Worm (Caenorhabditis elegans): Measurements from ENCODE around the gene cash-1.

cash-1 gene

DNA sequence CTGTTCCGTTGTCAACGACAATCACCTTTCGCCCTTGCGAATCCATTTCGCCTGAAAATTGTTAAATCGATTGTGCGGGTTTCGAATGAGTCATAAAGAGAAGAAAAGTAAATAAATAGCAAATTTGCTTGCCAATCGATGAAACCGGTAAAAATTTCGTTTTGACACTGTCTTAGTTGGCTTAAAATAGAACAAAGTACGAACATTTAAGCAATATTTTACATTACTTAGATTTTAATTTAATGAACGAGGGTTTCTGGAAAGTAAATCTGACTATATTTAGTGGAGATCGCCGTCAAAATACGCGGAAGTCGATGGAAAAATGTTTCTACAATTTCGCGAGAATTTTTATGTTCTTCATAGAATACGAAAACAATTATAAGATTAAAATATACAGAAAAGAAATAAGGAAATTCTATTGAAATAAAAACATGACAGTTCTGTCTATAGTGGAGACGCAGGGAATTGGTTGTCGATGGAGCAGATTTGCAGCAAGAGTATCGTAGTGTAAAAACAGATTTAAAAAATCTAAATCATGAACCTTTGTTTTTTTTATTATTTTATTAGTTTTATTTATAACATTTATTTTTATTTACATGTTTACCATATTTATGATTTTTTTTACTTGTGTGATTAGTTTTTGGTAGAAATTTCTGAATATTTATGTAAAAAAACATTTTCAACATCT is 23.6 kb upstream of the cash-1 start, which contains the start of gene arx-2 (continued):
- TF ChIP-seq lin-13 (GFP tag; optimal IDR thresholded peaks at IDR 0.05) (peak; percentile 6), mab-9 (GFP tag; IDR thresholded peaks at IDR 0.05) (no peak)

DNA sequence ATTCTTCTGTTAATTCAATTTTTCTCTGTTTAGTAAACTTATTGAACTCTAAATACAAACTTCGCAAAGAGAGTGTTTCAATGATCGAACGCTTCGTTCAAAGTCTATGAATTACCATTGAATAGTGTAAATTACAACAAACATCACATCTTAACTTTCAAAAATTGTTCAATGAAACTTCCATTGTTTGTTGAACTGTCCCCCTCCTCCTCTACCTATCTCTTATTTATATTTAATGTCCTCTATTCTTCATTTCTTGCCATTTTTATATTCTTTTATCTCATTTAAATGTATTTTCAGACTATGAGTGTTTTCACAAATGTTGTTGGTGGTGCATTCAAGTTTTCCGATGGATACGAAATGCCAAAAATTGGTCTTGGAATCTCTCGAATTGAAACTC is 22.9 kb upstream of the cash-1 start, which contains the start of gene K07C5.2:
TSS of gene K07C5.2 (plus strand) at position 301 of the 400 bp plus-strand sequence.
- TF ChIP-seq aly-2 (tag; optimal IDR thresholded peaks at IDR 0.05) (no peak), aha-1 (tag; optimal IDR thresholded peaks at IDR 0.05) (no peak), fkh-10 (GFP tag; optimal IDR thresholded peaks at IDR 0.05) (no peak), hlh-4 (tag; optimal IDR thresholded peaks at IDR 0.05) (no peak), mep-1 (tag; optimal IDR thresholded peaks at IDR 0.05) (no peak), elt-2 (tag; optimal IDR thresholded peaks at IDR 0.05) (no peak), Y116A8C.19 (tag; optimal IDR thresholded peaks at IDR 0.05; ENCODE audit: borderline replicate concordance) (no peak), dpl-1 (GFP tag; optimal IDR thresholded peaks at IDR 0.05) (no peak), nhr-71 (tag; optimal IDR thresholded peaks at IDR 0.05) (no peak), fos-1 (tag; optimal IDR thresholded peaks at IDR 0.05) (no peak), pag-3 (tag; optimal IDR thresholded peaks at IDR 0.05; ENCODE audit: borderline replicate concordance, insufficient read depth) (no peak), nhr-12 (tag; optimal IDR thresholded peaks at IDR 0.05) (no peak), snpc-4 (tag; optimal IDR thresholded peaks at IDR 0.05) (no peak), fkh-8 (tag; optimal IDR thresholded peaks at IDR 0.05) (no peak), skn-1 (tag; optimal IDR thresholded peaks at IDR 0.05) (no peak), ztf-4 (tag; optimal IDR thresholded peaks at IDR 0.05) (no peak), pax-3 (tag; optimal IDR thresholded peaks at IDR 0.05) (no peak), sup-37 (GFP tag; optimal IDR thresholded peaks at IDR 0.05) (no peak), nhr-76 (tag; optimal IDR thresholded peaks at IDR 0.05) (no peak), ceh-63 (GFP tag; optimal IDR thresholded peaks at IDR 0.05) (no peak)

DNA sequence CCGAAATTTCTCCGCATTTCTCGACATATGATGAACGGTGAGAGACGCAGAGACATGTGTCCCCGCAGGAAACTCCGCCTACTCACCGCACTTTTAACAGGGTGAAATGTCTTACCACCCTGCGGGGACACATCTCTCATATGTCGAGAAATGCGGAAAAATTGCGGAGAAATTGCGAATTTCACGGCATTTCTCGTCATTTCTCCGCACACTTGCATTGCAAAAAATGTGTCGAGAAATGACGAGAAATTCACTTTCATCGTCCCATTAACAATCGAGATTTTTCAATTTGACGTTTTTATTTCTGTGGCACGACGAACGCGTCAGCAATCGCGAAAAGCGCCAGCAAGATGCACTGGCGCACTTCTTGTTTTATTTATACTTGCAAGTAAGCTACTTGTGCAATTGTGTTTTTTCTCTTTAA is 20.1 kb upstream of the cash-1 start, which contains the start of gene K07C5.13:
TSS of gene K07C5.13 (plus strand) at position 151 of the 424 bp plus-strand sequence.
- TF ChIP-seq dpl-1 (GFP tag; optimal IDR thresholded peaks at IDR 0.05), result peak; percentile 44 to 72 (median 72)
- TF ChIP-seq ceh-88 (GFP tag; IDR thresholded peaks at IDR 0.05), result peak; percentile 57
- TF ChIP-seq rnt-1 (tag; optimal IDR thresholded peaks at IDR 0.05), result peak; percentile 85
- TF ChIP-seq mdl-1 (tag; optimal IDR thresholded peaks at IDR 0.05), result peak in 1 of 2 experiments; percentile 18
- peak; percentile 52 for TF ChIP-seq lin-39 (tag; optimal IDR thresholded peaks at IDR 0.05)
- peak; percentile 79 for TF ChIP-seq irx-1 (tag; optimal IDR thresholded peaks at IDR 0.05)
- TF ChIP-seq ama-1 (optimal IDR thresholded peaks at IDR 0.05), result peak; percentile 5
- peak; percentile 61 for TF ChIP-seq blmp-1 (tag; optimal IDR thresholded peaks at IDR 0.05)
- TF ChIP-seq pax-3 (tag; optimal IDR thresholded peaks at IDR 0.05), result peak; percentile 51
- peak; percentile 73 for TF ChIP-seq unc-98 (GFP tag; IDR thresholded peaks at IDR 0.05)
- peak; percentile 47 for TF ChIP-seq sup-37 (GFP tag; optimal IDR thresholded peaks at IDR 0.05)
- peak; percentile 42 for TF ChIP-seq lin-15B (tag; optimal IDR thresholded peaks at IDR 0.05)
- TF ChIP-seq isw-1 (GFP tag; IDR thresholded peaks at IDR 0.05), result peak; percentile 74
- TF ChIP-seq nhr-47 (tag; optimal IDR thresholded peaks at IDR 0.05), result peak; percentile 87
- peak; percentile 64 to 72 for TF ChIP-seq efl-1 (optimal IDR thresholded peaks at IDR 0.05)
- peak; percentile 57 to 97 for TF ChIP-seq efl-1 (GFP tag; optimal IDR thresholded peaks at IDR 0.05 in 1 of 2)
- peak; percentile 58 for TF ChIP-seq lin-13 (GFP tag; optimal IDR thresholded peaks at IDR 0.05)
- TF ChIP-seq nhr-71 (tag; optimal IDR thresholded peaks at IDR 0.05), result peak; percentile 86
- TF ChIP-seq dsc-1 (tag; optimal IDR thresholded peaks at IDR 0.05), result peak; percentile 83
- peak; percentile 55 for TF ChIP-seq fkh-4 (tag; optimal IDR thresholded peaks at IDR 0.05; ENCODE audit: borderline replicate concordance)
- peak; percentile 41 for TF ChIP-seq elt-2 (tag; optimal IDR thresholded peaks at IDR 0.05)
- peak; percentile 55 for TF ChIP-seq efl-3 (GFP tag; optimal IDR thresholded peaks at IDR 0.05)
- TF ChIP-seq lir-3 (tag; optimal IDR thresholded peaks at IDR 0.05; ENCODE audit: poor library complexity), result peak; percentile 49
- peak in 1 of 2 experiments; percentile 64 for TF ChIP-seq ztf-11 (tag; optimal IDR thresholded peaks at IDR 0.05)
- peak in 1 of 6 experiments; percentile 29 for TF ChIP-seq elt-3 (tag; optimal IDR thresholded peaks at IDR 0.05)
- peak; percentile 80 for TF ChIP-seq xbp-1 (tag; optimal IDR thresholded peaks at IDR 0.05)
- peak; percentile 36 for TF ChIP-seq sox-4 (tag; optimal IDR thresholded peaks at IDR 0.05)
- peak; percentile 24 for TF ChIP-seq fkh-8 (tag; optimal IDR thresholded peaks at IDR 0.05)
- peak; percentile 28 for TF ChIP-seq F16B12.6 (tag; optimal IDR thresholded peaks at IDR 0.05)
- peak; percentile 62 for TF ChIP-seq zip-4 (GFP tag; optimal IDR thresholded peaks at IDR 0.05)
- TF ChIP-seq nhr-90 (tag; optimal IDR thresholded peaks at IDR 0.05; ENCODE audit: poor library complexity), result peak; percentile 81
- peak; percentile 78 for TF ChIP-seq nhr-20 (tag; optimal IDR thresholded peaks at IDR 0.05)

Measured in whole organism, L1 larva.